Fruit fly (Drosophila melanogaster) whole organism, embryonic: ENCODE measurements around the gene CG15014.

Experiments used
- Abd-B ChIP-seq: fragments of 200-800 bp; sonication (Bioruptor generic); optimal IDR thresholded peaks from 2 replicates; lab custom pipeline; 2018; ENCODE audit warnings: missing biosample characterization, mild to moderate bottlenecking, missing genetic modification characterization, moderate library complexity
- Atf3 ChIP-seq: fragments of 200-800 bp; sonication (Bioruptor generic); optimal IDR thresholded peaks from 3 replicates; lab custom pipeline; 2016; ENCODE audit warnings: missing biosample characterization, missing genetic modification characterization
- B-H1 ChIP-seq: fragments of 200-800 bp; sonication (Bioruptor generic); IDR thresholded peaks from 3 replicates; pipeline ENCODE4 v1.3.6; 2022; ENCODE audit warnings: missing biosample characterization, missing genetic modification characterization
- CG11085 ChIP-seq: fragments of 200-800 bp; sonication (Bioruptor generic); IDR thresholded peaks from 2 replicates; pipeline ENCODE4 v1.3.6; 2022; ENCODE audit warnings: missing biosample characterization, missing genetic modification characterization
- CG15479 ChIP-seq: fragments of 200-800 bp; sonication (Bioruptor generic); optimal IDR thresholded peaks from 3 replicates; lab custom pipeline; 2019; ENCODE audit warnings: missing biosample characterization, mild to moderate bottlenecking, missing genetic modification characterization, moderate library complexity
- CG15601 ChIP-seq: fragments of 200-800 bp; sonication (Bioruptor generic); optimal IDR thresholded peaks from 3 replicates; lab custom pipeline; 2019; ENCODE audit warnings: missing biosample characterization, mild to moderate bottlenecking, missing genetic modification characterization, moderate library complexity
- CG15696 ChIP-seq: fragments of 200-800 bp; sonication (Bioruptor generic); optimal IDR thresholded peaks from 2 replicates; lab custom pipeline; 2019; ENCODE audit warnings: missing biosample characterization, mild to moderate bottlenecking, missing genetic modification characterization, moderate library complexity
- CG1647 ChIP-seq: fragments of 200-800 bp; sonication (Bioruptor generic); optimal IDR thresholded peaks from 3 replicates; lab custom pipeline; 2016; ENCODE audit warnings: missing biosample characterization, missing genetic modification characterization
- CG16779 ChIP-seq: fragments of 200-800 bp; sonication (Bioruptor generic); IDR thresholded peaks from 2 replicates; pipeline ENCODE4 v1.3.6; 2022; ENCODE audit warnings: missing biosample characterization, missing genetic modification characterization
- CG2875 ChIP-seq: fragments of 200-800 bp; sonication (Bioruptor generic); optimal IDR thresholded peaks from 2 replicates; lab custom pipeline; 2017; ENCODE audit warnings: missing biosample characterization, mild to moderate bottlenecking, missing genetic modification characterization, missing genetic modification reagents
- CG31224 ChIP-seq: fragments of 200-800 bp; sonication (Bioruptor generic); IDR thresholded peaks from 2 replicates; pipeline ENCODE4 v1.3.6; 2022; ENCODE audit warnings: missing biosample characterization, missing genetic modification characterization
- CG3726 ChIP-seq: fragments of 200-800 bp; sonication (Bioruptor generic); IDR thresholded peaks from 3 replicates; pipeline ENCODE4, ENCODE4 v1.3.6; 2022; ENCODE audit warnings: missing biosample characterization, missing genetic modification characterization
- CG3847 ChIP-seq: fragments of 200-800 bp; sonication (Bioruptor generic); IDR thresholded peaks from 2 replicates; pipeline ENCODE4 v1.3.6; 2022; ENCODE audit warnings: missing biosample characterization, missing genetic modification characterization
- CG4617 ChIP-seq: fragments of 200-800 bp; sonication (Bioruptor generic); optimal IDR thresholded peaks from 3 replicates; lab custom pipeline; 2016; ENCODE audit warnings: missing biosample characterization, missing genetic modification characterization, borderline replicate concordance
- CG5245 ChIP-seq: fragments of 200-800 bp; sonication (Bioruptor generic); optimal IDR thresholded peaks from 3 replicates; lab custom pipeline; 2016; ENCODE audit warnings: missing biosample characterization, missing genetic modification characterization
- CG6175 ChIP-seq: fragments of 200-800 bp; sonication (Bioruptor generic); IDR thresholded peaks from 3 replicates; pipeline ENCODE4 v1.3.6; 2022; ENCODE audit warnings: missing biosample characterization, missing genetic modification characterization
- CG6254 ChIP-seq: fragments of 200-800 bp; sonication (Bioruptor generic); optimal IDR thresholded peaks from 3 replicates; lab custom pipeline; 2017; ENCODE audit warnings: mild to moderate bottlenecking, missing biosample characterization, missing genetic modification reagents, missing genetic modification characterization
- CG7357 ChIP-seq: fragments of 200-800 bp; sonication (Bioruptor generic); IDR thresholded peaks from 3 replicates; pipeline ENCODE4 v1.3.6; 2022; ENCODE audit warnings: missing biosample characterization, missing genetic modification characterization
- CG8290 ChIP-seq, 3 experiments: fragments of 200-800 bp; sonication (Bioruptor generic); optimal IDR thresholded peaks; 2 replicates each; lab custom pipeline; 2016 to 2019; ENCODE audit warnings: missing biosample characterization in 3 of 3, missing genetic modification characterization in 3 of 3, mild to moderate bottlenecking in 2 of 3, moderate library complexity in 1 of 3
- CG8359 ChIP-seq: fragments of 200-800 bp; sonication (Bioruptor generic); optimal IDR thresholded peaks from 2 replicates; lab custom pipeline; 2017; ENCODE audit warnings: missing biosample characterization, mild to moderate bottlenecking, missing genetic modification characterization, borderline replicate concordance
- CG8388 ChIP-seq: fragments of 200-800 bp; sonication (Bioruptor generic); optimal IDR thresholded peaks from 2 replicates; lab custom pipeline; 2019; ENCODE audit warnings: missing biosample characterization, mild to moderate bottlenecking, missing genetic modification characterization, moderate library complexity
- CG9727 ChIP-seq: fragments of 200-800 bp; sonication (Bioruptor generic); optimal IDR thresholded peaks from 3 replicates; lab custom pipeline; 2017; ENCODE audit warnings: missing biosample characterization, mild to moderate bottlenecking, missing genetic modification characterization
- CG9876 ChIP-seq: fragments of 200-800 bp; sonication (Bioruptor generic); optimal IDR thresholded peaks from 2 replicates; lab custom pipeline; 2016; ENCODE audit warnings: missing biosample characterization, missing genetic modification characterization
- CG9932 ChIP-seq: fragments of 200-800 bp; sonication (Bioruptor generic); IDR thresholded peaks from 2 replicates; pipeline ENCODE4 v1.3.6; 2022; ENCODE audit warnings: missing biosample characterization, missing genetic modification characterization
- D ChIP-seq, 2 experiments: fragments of 200-800 bp in 1 of 2; fragments of >200 bp in 1 of 2; sonication (Bioruptor generic) in 1 of 2; optimal IDR thresholded peaks; 2 replicates in 1 of 2; 3 replicates in 1 of 2; lab custom pipeline; 2017; ENCODE audit warnings: mild to moderate bottlenecking in 1 of 2, missing biosample characterization in 1 of 2, missing genetic modification characterization in 1 of 2, missing genetic modification reagents in 1 of 2
- Dek ChIP-seq: fragments of 200-800 bp; sonication (Bioruptor generic); optimal IDR thresholded peaks from 3 replicates; lab custom pipeline; 2019; ENCODE audit warnings: missing biosample characterization, mild to moderate bottlenecking, missing genetic modification characterization, moderate library complexity
- Dp ChIP-seq: fragments of 200-800 bp; sonication (Bioruptor generic); optimal IDR thresholded peaks from 2 replicates; lab custom pipeline; 2018; ENCODE audit warnings: missing biosample characterization, mild to moderate bottlenecking, missing genetic modification characterization, moderate library complexity
- Elba2 ChIP-seq: fragments of 200-800 bp; sonication (Bioruptor generic); optimal IDR thresholded peaks from 3 replicates; lab custom pipeline; 2016; ENCODE audit warnings: missing biosample characterization, missing genetic modification characterization
- Gsc ChIP-seq: fragments of 200-800 bp; sonication (Bioruptor generic); IDR thresholded peaks from 2 replicates; pipeline ENCODE4 v1.3.6; 2022; ENCODE audit warnings: missing biosample characterization, missing genetic modification characterization
- Ptx1 ChIP-seq: fragments of 200-800 bp; sonication (Bioruptor generic); IDR thresholded peaks from 2 replicates; pipeline ENCODE4 v1.3.6; 2022; ENCODE audit warnings: missing biosample characterization, missing genetic modification characterization
- Tbp ChIP-seq: fragments of >200 bp; optimal IDR thresholded peaks from 2 replicates; lab custom pipeline; 2018; ENCODE audit warnings: missing biosample characterization, missing genetic modification characterization
- az2 ChIP-seq: fragments of 200-800 bp; sonication (Bioruptor generic); optimal IDR thresholded peaks from 3 replicates; lab custom pipeline; 2016; ENCODE audit warnings: missing biosample characterization, missing genetic modification characterization
- chn ChIP-seq: fragments of 200-800 bp; sonication (Bioruptor generic); optimal IDR thresholded peaks from 2 replicates; lab custom pipeline; 2016; ENCODE audit warnings: missing biosample characterization, missing genetic modification characterization
- crol ChIP-seq: fragments of 200-800 bp; sonication (Bioruptor generic); IDR thresholded peaks from 2 replicates; pipeline ENCODE4 v1.3.6; 2022; ENCODE audit warnings: missing biosample characterization, missing genetic modification characterization
- da ChIP-seq: fragments of 200-800 bp; sonication (Bioruptor generic); optimal IDR thresholded peaks from 2 replicates; lab custom pipeline; 2016; ENCODE audit warnings: missing biosample characterization, missing genetic modification characterization
- dmrt11E ChIP-seq: fragments of 200-800 bp; sonication (Bioruptor generic); optimal IDR thresholded peaks from 3 replicates; lab custom pipeline; 2018; ENCODE audit warnings: missing biosample characterization, mild to moderate bottlenecking, missing genetic modification characterization, moderate library complexity
- ewg ChIP-seq: fragments of 200-800 bp; sonication (Bioruptor generic); optimal IDR thresholded peaks from 3 replicates; lab custom pipeline; 2017; ENCODE audit warnings: mild to moderate bottlenecking, missing biosample characterization, missing genetic modification reagents, missing genetic modification characterization
- fd64A ChIP-seq: fragments of 200-800 bp; sonication (Bioruptor generic); optimal IDR thresholded peaks from 3 replicates; lab custom pipeline; 2018; ENCODE audit warnings: missing biosample characterization, mild to moderate bottlenecking, missing genetic modification characterization
- h ChIP-seq: fragments of >200 bp; optimal IDR thresholded peaks from 2 replicates; lab custom pipeline; 2017
- inv ChIP-seq: fragments of 200-800 bp; sonication (Bioruptor generic); IDR thresholded peaks from 2 replicates; pipeline ENCODE4 v1.3.6; 2022; ENCODE audit warnings: missing biosample characterization, missing genetic modification characterization; ENCODE audit not compliant: partially characterized antibody
- maf-S ChIP-seq: fragments of 200-800 bp; sonication (Bioruptor generic); optimal IDR thresholded peaks from 2 replicates; lab custom pipeline; 2016; ENCODE audit warnings: missing biosample characterization, missing genetic modification characterization
- mam ChIP-seq: fragments of 200-800 bp; sonication (Bioruptor generic); optimal IDR thresholded peaks from 3 replicates; lab custom pipeline; 2016; ENCODE audit warnings: missing biosample characterization, missing genetic modification characterization
- nom ChIP-seq: fragments of 200-800 bp; sonication (Bioruptor generic); optimal IDR thresholded peaks from 2 replicates; lab custom pipeline; 2017; ENCODE audit warnings: missing biosample characterization, missing genetic modification characterization, mild to moderate bottlenecking, moderate library complexity, missing genetic modification reagents
- onecut ChIP-seq: fragments of 200-800 bp; sonication (Bioruptor generic); IDR thresholded peaks from 2 replicates; pipeline ENCODE4 v1.3.6; 2022; ENCODE audit warnings: missing biosample characterization, missing genetic modification characterization
- pb ChIP-seq: fragments of 200-800 bp; sonication (Bioruptor generic); optimal IDR thresholded peaks from 3 replicates; lab custom pipeline; 2016; ENCODE audit warnings: missing biosample characterization, missing genetic modification characterization
- sens ChIP-seq: fragments of 200-800 bp; sonication (Bioruptor generic); peaks from one replicate; lab custom pipeline; 2016; ENCODE audit warnings: missing biosample characterization, missing genetic modification characterization
- seq ChIP-seq: fragments of 200-800 bp; sonication (Bioruptor generic); IDR thresholded peaks from 2 replicates; pipeline ENCODE4 v1.3.6; 2022; ENCODE audit warnings: missing biosample characterization, missing genetic modification characterization
- shn ChIP-seq: fragments of 200-800 bp; sonication (Bioruptor generic); optimal IDR thresholded peaks from 3 replicates; lab custom pipeline; 2016; ENCODE audit warnings: missing biosample characterization, missing genetic modification characterization
- slou ChIP-seq: fragments of 200-800 bp; sonication (Bioruptor generic); optimal IDR thresholded peaks from 3 replicates; lab custom pipeline; 2016; ENCODE audit warnings: missing biosample characterization, missing genetic modification characterization
- ssp ChIP-seq: fragments of 200-800 bp; sonication (Bioruptor generic); IDR thresholded peaks from 2 replicates; pipeline ENCODE4 v1.3.6; 2022; ENCODE audit warnings: missing biosample characterization, missing genetic modification characterization
- vfl ChIP-seq: fragments of 200-800 bp; sonication (Bioruptor generic); optimal IDR thresholded peaks from 2 replicates; lab custom pipeline; 2016; ENCODE audit warnings: missing biosample characterization, missing genetic modification characterization

Gene CG15014

DNA sequence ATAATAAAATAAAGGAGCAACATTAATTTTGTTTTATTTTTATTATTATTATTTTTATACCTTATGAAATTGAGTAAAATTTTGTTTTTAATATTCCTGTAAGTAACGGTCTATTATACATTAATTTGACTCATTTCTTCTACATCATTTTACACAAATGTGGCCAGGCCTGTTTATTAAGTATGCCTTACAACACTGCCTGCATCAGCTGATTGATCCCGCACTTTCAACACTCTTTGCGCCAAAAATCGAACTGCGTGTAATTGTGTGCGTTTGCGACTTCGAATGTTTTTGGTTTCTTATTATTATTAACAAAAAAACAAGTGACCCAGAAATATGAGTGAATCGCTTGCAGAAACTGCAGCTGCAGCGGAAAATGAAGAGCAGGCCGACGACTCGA, 8.8 kb downstream of the CG15014 start, which contains the start of gene Claspin (continued):
- no peak for TF ChIP-seq ssp (GFP tag; lab: Robert Waterston, UW)
- TF ChIP-seq CG16779, result 0 out of 2 replicates have a peak, but pooled peaks have one; percentile 2
- peak; percentile 11; the same call in 1 of the 2 replicates for TF ChIP-seq Ptx1 (GFP tag; lab: Robert Waterston, UW)
- no peak for TF ChIP-seq onecut (GFP tag; lab: Robert Waterston, UW)
- TF ChIP-seq CG2875 (GFP tag; lab: Kevin White, UChicago), result no peak
- TF ChIP-seq CG9727, result no peak
- no peak for TF ChIP-seq CG31224 (GFP tag; lab: Robert Waterston, UW)
- no peak for TF ChIP-seq crol (GFP tag; lab: Robert Waterston, UW)
- TF ChIP-seq CG9932 (GFP tag; lab: Robert Waterston, UW), result peak; percentile 73
- TF ChIP-seq pb (GFP tag; lab: Kevin White, UChicago), result no peak
- TF ChIP-seq B-H1, result no peak
- TF ChIP-seq inv, result no peak
- TF ChIP-seq D (optimal IDR thresholded peaks at IDR 0.05; lab: Kevin White, UChicago), result no peak
- no peak for TF ChIP-seq D (GFP tag; optimal IDR thresholded peaks at IDR 0.05; lab: Kevin White, UChicago)
- no peak for TF ChIP-seq vfl
- TF ChIP-seq CG3726 (GFP tag; lab: Robert Waterston, UW), result no peak
- no peak for TF ChIP-seq h (lab: Kevin White, UChicago)
- peak; percentile 60 for TF ChIP-seq shn (GFP tag; lab: Kevin White, UChicago)
- peak; percentile 53 for TF ChIP-seq CG15601 (tag; lab: Kevin White, UChicago)
- TF ChIP-seq Gsc (GFP tag; lab: Robert Waterston, UW), result no peak
- TF ChIP-seq CG8388 (GFP tag; lab: Kevin White, UChicago), result no peak
- no peak for TF ChIP-seq nom (GFP tag; lab: Kevin White, UChicago)
- TF ChIP-seq CG15696 (tag; lab: Kevin White, UChicago), result no peak
- no peak for TF ChIP-seq da (GFP tag; lab: Kevin White, UChicago)
- TF ChIP-seq CG8290 (GFP tag; optimal IDR thresholded peaks at IDR 0.05; lab: Kevin White, UChicago), result peak; percentile 25
- TF ChIP-seq CG8290 (tag; optimal IDR thresholded peaks at IDR 0.05; lab: Kevin White, UChicago), result peak in 1 of 2 experiments; percentile 85
- no peak for TF ChIP-seq Atf3 (GFP tag; lab: Kevin White, UChicago)
- TF ChIP-seq CG1647, result peak; percentile 35
- TF ChIP-seq CG7357 (GFP tag; lab: Robert Waterston, UW), result no peak
- peak; percentile 27 for TF ChIP-seq maf-S (GFP tag; lab: Kevin White, UChicago)
- TF ChIP-seq CG4617 (GFP tag; lab: Kevin White, UChicago), result peak; percentile 37
- no peak for TF ChIP-seq az2 (GFP tag; lab: Kevin White, UChicago)
- TF ChIP-seq mam, result peak; percentile 60
- peak; percentile 18 for TF ChIP-seq slou
- TF ChIP-seq CG6175, result no peak
- TF ChIP-seq CG15479 (GFP tag; lab: Kevin White, UChicago), result no peak
- TF ChIP-seq dmrt11E (tag; lab: Kevin White, UChicago), result peak; percentile 10
- TF ChIP-seq Abd-B (GFP tag; lab: Kevin White, UChicago), result no peak
- no peak for TF ChIP-seq seq (GFP tag; lab: Robert Waterston, UW)
- no peak for TF ChIP-seq ewg (GFP tag; lab: Kevin White, UChicago)
- TF ChIP-seq CG8359 (GFP tag; lab: Kevin White, UChicago), result no peak
- TF ChIP-seq CG6254 (GFP tag; lab: Kevin White, UChicago), result no peak
- TF ChIP-seq CG3847 (GFP tag; lab: Robert Waterston, UW), result peak; percentile 86
- no peak for TF ChIP-seq CG5245 (GFP tag; lab: Kevin White, UChicago)
- TF ChIP-seq chn (GFP tag; lab: Kevin White, UChicago), result peak; percentile 41
- peak; percentile 99 for TF ChIP-seq Dp (GFP tag; lab: Kevin White, UChicago)
- no peak for TF ChIP-seq CG11085
- peak; percentile 42 for TF ChIP-seq Elba2
- TF ChIP-seq Dek, result peak; percentile 45
- no peak for TF ChIP-seq Tbp (GFP tag; lab: Kevin White, UChicago)
- peak; percentile 33 for TF ChIP-seq CG9876 (GFP tag; lab: Kevin White, UChicago)
- TF ChIP-seq sens (GFP tag; lab: Kevin White, UChicago), result peak; percentile 88
- no peak for TF ChIP-seq fd64A (GFP tag; lab: Kevin White, UChicago)
